Fruit fly (Drosophila melanogaster) whole organism, embryonic: ENCODE results near the gene CG1628.

Experiments used
- Aef1 ChIP-seq: fragments of 200-800 bp; sonication (Bioruptor generic); IDR thresholded peaks from 3 replicates; pipeline ENCODE4 v1.3.6; 2022; ENCODE audit warnings: missing biosample characterization, missing genetic modification characterization
- Bteb2 ChIP-seq: fragments of 200-800 bp; sonication (Bioruptor generic); optimal IDR thresholded peaks from 2 replicates; lab custom pipeline; 2016; ENCODE audit warnings: missing biosample characterization, missing genetic modification characterization
- CG11398 ChIP-seq: fragments of 200-800 bp; sonication (Bioruptor generic); optimal IDR thresholded peaks from 2 replicates; lab custom pipeline; 2016; ENCODE audit warnings: missing biosample characterization, missing genetic modification characterization
- CG14441 ChIP-seq: fragments of 200-800 bp; sonication (Bioruptor generic); IDR thresholded peaks from 2 replicates; pipeline ENCODE4 v1.3.6; 2022; ENCODE audit warnings: missing biosample characterization, missing genetic modification characterization
- CG14860 ChIP-seq: fragments of 200-800 bp; sonication (Bioruptor generic); IDR thresholded peaks from 3 replicates; pipeline ENCODE4 v1.3.6; 2022; ENCODE audit warnings: missing biosample characterization, missing genetic modification characterization; ENCODE audit not compliant: partially characterized antibody
- CG15601 ChIP-seq: fragments of 200-800 bp; sonication (Bioruptor generic); optimal IDR thresholded peaks from 3 replicates; lab custom pipeline; 2019; ENCODE audit warnings: missing biosample characterization, mild to moderate bottlenecking, missing genetic modification characterization, moderate library complexity
- CG16863 ChIP-seq: fragments of 200-800 bp; sonication (Bioruptor generic); optimal IDR thresholded peaks from 3 replicates; lab custom pipeline; 2016; ENCODE audit warnings: missing biosample characterization, missing genetic modification characterization
- CG17328 ChIP-seq: fragments of 200-800 bp; sonication (Bioruptor generic); IDR thresholded peaks from 2 replicates; pipeline ENCODE4 v1.3.6; 2022; ENCODE audit warnings: missing biosample characterization, missing genetic modification characterization
- CG17829 ChIP-seq: fragments of 200-800 bp; optimal IDR thresholded peaks from 2 replicates; lab custom pipeline; 2019; ENCODE audit warnings: missing biosample characterization, mild to moderate bottlenecking, missing genetic modification characterization, moderate library complexity
- CG1832 ChIP-seq: fragments of 200-800 bp; sonication (Bioruptor generic); optimal IDR thresholded peaks from 2 replicates; lab custom pipeline; 2017; ENCODE audit warnings: missing biosample characterization, mild to moderate bottlenecking, missing genetic modification characterization, inconsistent platforms
- CG2889 ChIP-seq: fragments of 200-800 bp; sonication (Bioruptor generic); IDR thresholded peaks from 3 replicates; pipeline ENCODE4 v1.3.6; 2022; ENCODE audit warnings: missing biosample characterization, missing genetic modification characterization
- CG4360 ChIP-seq: fragments of 200-800 bp; sonication (Bioruptor generic); IDR thresholded peaks from 2 replicates; pipeline ENCODE4 v1.3.6; 2022; ENCODE audit warnings: missing biosample characterization, missing genetic modification characterization
- CG6654 ChIP-seq: fragments of 200-800 bp; sonication (Bioruptor generic); optimal IDR thresholded peaks from 2 replicates; lab custom pipeline; 2017; ENCODE audit warnings: missing biosample characterization, mild to moderate bottlenecking, missing genetic modification characterization
- CG6791 ChIP-seq: fragments of 200-800 bp; sonication (Bioruptor generic); IDR thresholded peaks from 3 replicates; pipeline ENCODE4 v1.3.6; 2022; ENCODE audit warnings: missing biosample characterization, missing genetic modification characterization; ENCODE audit not compliant: partially characterized antibody
- CG8281 ChIP-seq: fragments of 200-800 bp; sonication (Bioruptor generic); optimal IDR thresholded peaks from 2 replicates; lab custom pipeline; 2018; ENCODE audit warnings: missing biosample characterization, mild to moderate bottlenecking, missing genetic modification characterization, moderate library complexity
- CHES-1-like ChIP-seq: fragments of 200-800 bp; sonication (Bioruptor generic); optimal IDR thresholded peaks from 2 replicates; lab custom pipeline; 2016; ENCODE audit warnings: missing biosample characterization, missing genetic modification characterization
- Camta ChIP-seq: fragments of 200-800 bp; sonication (Bioruptor generic); optimal IDR thresholded peaks from 2 replicates; lab custom pipeline; 2016; ENCODE audit warnings: missing biosample characterization, missing genetic modification characterization
- CoRest ChIP-seq: fragments of 200-800 bp; sonication (Bioruptor generic); optimal IDR thresholded peaks from 3 replicates; lab custom pipeline; 2018; ENCODE audit warnings: missing biosample characterization, mild to moderate bottlenecking, missing genetic modification characterization, moderate library complexity
- Dad ChIP-seq: fragments of 200-800 bp; sonication (Bioruptor generic); optimal IDR thresholded peaks from 3 replicates; lab custom pipeline; 2016; ENCODE audit warnings: missing biosample characterization, missing genetic modification characterization
- E2f1 ChIP-seq: fragments of 200-800 bp; sonication (Bioruptor generic); IDR thresholded peaks from 2 replicates; pipeline ENCODE4 v1.3.6; 2022; ENCODE audit warnings: missing biosample characterization, missing genetic modification characterization
- Ets65A ChIP-seq: fragments of 200-800 bp; sonication (Bioruptor generic); peaks from one replicate; lab custom pipeline; 2016; ENCODE audit warnings: missing biosample characterization, missing genetic modification characterization
- Fer2 ChIP-seq: fragments of 200-800 bp; sonication (Bioruptor generic); optimal IDR thresholded peaks from 2 replicates; lab custom pipeline; 2018; ENCODE audit warnings: missing biosample characterization, mild to moderate bottlenecking, missing genetic modification characterization, moderate library complexity
- Gug ChIP-seq: fragments of 200-800 bp; sonication (Bioruptor generic); IDR thresholded peaks from 4 replicates; pipeline ENCODE4 v1.3.6; 2022; ENCODE audit warnings: missing biosample characterization, missing genetic modification characterization
- MBD-R2 ChIP-seq: fragments of 200-800 bp; sonication (Bioruptor generic); IDR thresholded peaks from 2 replicates; pipeline ENCODE4 v1.3.6; 2022; ENCODE audit warnings: missing biosample characterization, missing genetic modification characterization
- Myb ChIP-seq: fragments of 200-800 bp; sonication (Bioruptor generic); optimal IDR thresholded peaks from 2 replicates; lab custom pipeline; 2016; ENCODE audit warnings: missing biosample characterization, missing genetic modification characterization
- NFAT ChIP-seq: fragments of 200-800 bp; sonication (Bioruptor generic); IDR thresholded peaks from 2 replicates; pipeline ENCODE4 v1.3.6; 2022; ENCODE audit warnings: missing biosample characterization, missing genetic modification characterization
- Neu2 ChIP-seq: fragments of 200-800 bp; sonication (Bioruptor generic); optimal IDR thresholded peaks from 3 replicates; lab custom pipeline; 2016; ENCODE audit warnings: missing biosample characterization, missing genetic modification characterization, borderline replicate concordance
- Nf-YA ChIP-seq: fragments of 200-800 bp; sonication (Bioruptor generic); IDR thresholded peaks from 2 replicates; pipeline ENCODE4 v1.3.6; 2022; ENCODE audit warnings: missing biosample characterization, missing genetic modification characterization
- Nf-YC ChIP-seq: fragments of 200-800 bp; optimal IDR thresholded peaks from 3 replicates; lab custom pipeline; 2019; ENCODE audit warnings: missing biosample characterization, mild to moderate bottlenecking, missing genetic modification characterization, moderate library complexity
- Oaz ChIP-seq: fragments of 200-800 bp; sonication (Bioruptor generic); IDR thresholded peaks from 2 replicates; pipeline ENCODE4 v1.3.6; 2022; ENCODE audit warnings: missing biosample characterization, missing genetic modification characterization
- Oli ChIP-seq: fragments of 200-800 bp; sonication (Bioruptor generic); optimal IDR thresholded peaks from 2 replicates; lab custom pipeline; 2018; ENCODE audit warnings: missing biosample characterization, mild to moderate bottlenecking, missing genetic modification characterization, moderate library complexity
- Optix ChIP-seq: fragments of 200-800 bp; sonication (Bioruptor generic); IDR thresholded peaks from 3 replicates; pipeline ENCODE4 v1.3.6; 2022; ENCODE audit warnings: missing biosample characterization, missing genetic modification characterization
- Ravus ChIP-seq: fragments of 200-800 bp; sonication (Bioruptor generic); IDR thresholded peaks from 2 replicates; pipeline ENCODE4 v1.3.6; 2022; ENCODE audit warnings: missing biosample characterization, missing genetic modification characterization
- Sry-δ ChIP-seq: fragments of 200-800 bp; sonication (Bioruptor generic); optimal IDR thresholded peaks from 2 replicates; lab custom pipeline; 2016; ENCODE audit warnings: missing biosample characterization, missing genetic modification characterization
- TFAM ChIP-seq: fragments of 200-800 bp; sonication (Bioruptor generic); optimal IDR thresholded peaks from 2 replicates; lab custom pipeline; 2017; ENCODE audit warnings: missing biosample characterization, missing genetic modification characterization, inconsistent platforms
- ac ChIP-seq: fragments of 200-800 bp; sonication (Bioruptor generic); optimal IDR thresholded peaks from 3 replicates; lab custom pipeline; 2017; ENCODE audit warnings: missing biosample characterization, mild to moderate bottlenecking, missing genetic modification characterization
- ap ChIP-seq: fragments of 200-800 bp; sonication (Bioruptor generic); IDR thresholded peaks from 2 replicates; pipeline ENCODE4 v1.3.6; 2022; ENCODE audit warnings: missing biosample characterization, missing genetic modification characterization
- bab2 ChIP-seq: fragments of 200-800 bp; sonication (Bioruptor generic); optimal IDR thresholded peaks from 2 replicates; lab custom pipeline; 2016; ENCODE audit warnings: missing biosample characterization, missing genetic modification characterization
- corto ChIP-seq: fragments of 200-800 bp; sonication (Bioruptor generic); optimal IDR thresholded peaks from 2 replicates; lab custom pipeline; 2016; ENCODE audit warnings: missing biosample characterization, mild to moderate bottlenecking, missing genetic modification characterization, moderate library complexity
- danr ChIP-seq: fragments of 200-800 bp; sonication (Bioruptor generic); IDR thresholded peaks from 2 replicates; pipeline ENCODE4 v1.3.6; 2022; ENCODE audit warnings: missing biosample characterization, missing genetic modification characterization
- gsb-n ChIP-seq: fragments of 200-800 bp; sonication (Bioruptor generic); optimal IDR thresholded peaks from 3 replicates; lab custom pipeline; 2018; ENCODE audit warnings: missing biosample characterization, mild to moderate bottlenecking, missing genetic modification characterization
- lab ChIP-seq: fragments of 200-800 bp; sonication (Bioruptor generic); optimal IDR thresholded peaks from 3 replicates; lab custom pipeline; 2017; ENCODE audit warnings: missing biosample characterization, missing genetic modification characterization, mild to moderate bottlenecking, moderate library complexity, missing genetic modification reagents
- lov ChIP-seq, 2 experiments: fragments of 200-800 bp in 1 of 2; fragments of >200 bp in 1 of 2; sonication (Bioruptor generic) in 1 of 2; IDR thresholded peaks in 1 of 2; optimal IDR thresholded peaks in 1 of 2; 2 replicates in 1 of 2; 3 replicates in 1 of 2; pipeline versions ENCODE4 v1.3.6 to Lab custom; 2017 to 2022; ENCODE audit warnings: missing biosample characterization in 1 of 2, missing genetic modification characterization in 1 of 2
- nerfin-1 ChIP-seq: fragments of 200-800 bp; sonication (Bioruptor generic); optimal IDR thresholded peaks from 3 replicates; lab custom pipeline; 2019; ENCODE audit warnings: missing biosample characterization, mild to moderate bottlenecking, missing genetic modification characterization, moderate library complexity
- org-1 ChIP-seq: fragments of 200-800 bp; sonication (Bioruptor generic); optimal IDR thresholded peaks from 2 replicates; lab custom pipeline; 2017; ENCODE audit warnings: missing biosample characterization, missing genetic modification characterization
- pho ChIP-seq: fragments of 200-800 bp; sonication (Bioruptor generic); optimal IDR thresholded peaks from 2 replicates; lab custom pipeline; 2016; ENCODE audit warnings: missing biosample characterization, missing genetic modification characterization
- pros ChIP-seq: fragments of 200-800 bp; sonication (Bioruptor generic); optimal IDR thresholded peaks from 3 replicates; lab custom pipeline; 2019; ENCODE audit warnings: missing biosample characterization, mild to moderate bottlenecking, missing genetic modification characterization, moderate library complexity
- row ChIP-seq: fragments of 200-800 bp; sonication (Bioruptor generic); IDR thresholded peaks from 3 replicates; pipeline ENCODE4 v1.3.6; 2022; ENCODE audit warnings: missing biosample characterization, missing genetic modification characterization
- tna ChIP-seq: fragments of 200-800 bp; sonication (Bioruptor generic); IDR thresholded peaks from 2 replicates; pipeline ENCODE4 v1.3.6; 2022; ENCODE audit warnings: missing biosample characterization, missing genetic modification characterization; ENCODE audit not compliant: partially characterized antibody
- trh ChIP-seq: fragments of 200-800 bp; sonication (Bioruptor generic); optimal IDR thresholded peaks from 2 replicates; lab custom pipeline; 2016; ENCODE audit warnings: missing biosample characterization, missing genetic modification characterization
- z ChIP-seq: fragments of 200-800 bp; sonication (Bioruptor generic); IDR thresholded peaks from 3 replicates; pipeline ENCODE4 v1.3.6; 2022; ENCODE audit warnings: missing biosample characterization, missing genetic modification characterization

CG1628 gene

dm6 chrX:10558060-10558459, 44.5 kb downstream of the CG1628 start:
- TF ChIP-seq Fer2 (no peak), Nf-YC (no peak), org-1 (GFP tag; lab: Kevin White, UChicago) (no peak), Dad (GFP tag; lab: Kevin White, UChicago) (no peak), Sry-δ (no peak), pho (GFP tag; lab: Kevin White, UChicago) (no peak), lab (GFP tag; lab: Kevin White, UChicago) (no peak), Ravus (no peak), MBD-R2 (GFP tag; lab: Robert Waterston, UW) (no peak), CG11398 (GFP tag; lab: Kevin White, UChicago) (no peak), Aef1 (GFP tag; lab: Robert Waterston, UW) (no peak), z (no peak), TFAM (GFP tag; lab: Kevin White, UChicago) (no peak), Oli (tag; lab: Kevin White, UChicago) (no peak), Ets65A (GFP tag; lab: Kevin White, UChicago) (no peak), ap (GFP tag; lab: Robert Waterston, UW) (no peak), Neu2 (GFP tag; lab: Kevin White, UChicago) (no peak), CG4360 (GFP tag; lab: Robert Waterston, UW) (no peak), CoRest (tag; lab: Kevin White, UChicago) (no peak), CG2889 (GFP tag; lab: Robert Waterston, UW) (no peak)

dm6 chrX:10557432-10557831, 45.1 kb downstream of the CG1628 start:
- TF ChIP-seq CG14860 (GFP tag; lab: Robert Waterston, UW) (no peak), danr (GFP tag; lab: Robert Waterston, UW) (0 out of 2 replicates have a peak, but pooled peaks have one; percentile 32), Nf-YA (GFP tag; lab: Robert Waterston, UW) (no peak), tna (GFP tag; lab: Robert Waterston, UW) (no peak), bab2 (GFP tag; lab: Kevin White, UChicago) (no peak), CHES-1-like (GFP tag; lab: Kevin White, UChicago) (no peak), CG16863 (GFP tag; lab: Kevin White, UChicago) (peak; percentile 5), Optix (peak; percentile 38; the same call in 1 of the 3 replicates), Myb (GFP tag; lab: Kevin White, UChicago) (no peak), CG6654 (GFP tag; lab: Kevin White, UChicago) (peak; percentile 23), CG14441 (GFP tag; lab: Robert Waterston, UW) (no peak), corto (GFP tag; lab: Kevin White, UChicago) (peak; percentile 53), Camta (GFP tag; lab: Kevin White, UChicago) (no peak), pros (GFP tag; lab: Kevin White, UChicago) (no peak), CG6791 (no peak), row (GFP tag; lab: Robert Waterston, UW) (peak; percentile 64), CG8281 (tag; lab: Kevin White, UChicago) (no peak), lov (optimal IDR thresholded peaks at IDR 0.05; lab: Kevin White, UChicago) (no peak), lov (GFP tag; IDR thresholded peaks at IDR 0.05; lab: Robert Waterston, UW) (no peak), CG1832 (GFP tag; lab: Kevin White, UChicago) (no peak), Oaz (GFP tag; lab: Robert Waterston, UW) (no peak), trh (GFP tag; lab: Kevin White, UChicago) (no peak), ac (GFP tag; lab: Kevin White, UChicago) (no peak), Bteb2 (GFP tag; lab: Kevin White, UChicago) (no peak), NFAT (GFP tag; lab: Robert Waterston, UW) (no peak), gsb-n (peak; percentile 39), nerfin-1 (tag; lab: Kevin White, UChicago) (peak; percentile 0), CG17328 (GFP tag; lab: Robert Waterston, UW) (peak; percentile 36; the same call in 1 of the 2 replicates), CG15601 (peak; percentile 45), Gug (GFP tag; lab: Robert Waterston, UW) (no peak; the same call in 3 of the 4 replicates), CG17829 (tag; lab: Kevin White, UChicago) (peak; percentile 49), E2f1 (GFP tag; lab: Robert Waterston, UW) (peak; percentile 19; the same call in 1 of the 2 replicates)
